Fruit fly (Drosophila melanogaster) whole organism, adult: Measurements from ENCODE around the gene C3G.

Source experiments
- CG14711 ChIP-seq: fragments of 200-800 bp; sonication (Bioruptor generic); optimal IDR thresholded peaks from 2 replicates; lab custom pipeline; 2018; ENCODE audit warnings: missing biosample characterization, mild to moderate bottlenecking, missing genetic modification characterization, moderate library complexity
- Crg-1 ChIP-seq: fragments of 200-800 bp; sonication (Bioruptor generic); optimal IDR thresholded peaks from 2 replicates; lab custom pipeline; 2016; ENCODE audit warnings: missing biosample characterization, missing genetic modification characterization
- Hr96 ChIP-seq: fragments of 200-800 bp; sonication (Bioruptor generic); optimal IDR thresholded peaks from 2 replicates; lab custom pipeline; 2016; ENCODE audit warnings: missing biosample characterization, missing genetic modification characterization
- kay ChIP-seq: fragments of 200-800 bp; sonication (Bioruptor generic); peaks from one replicate; lab custom pipeline; 2016; ENCODE audit warnings: missing biosample characterization, missing genetic modification characterization, borderline replicate concordance

- no peak for TF ChIP-seq Hr96 (GFP tag; lab: Kevin White, UChicago)
- TF ChIP-seq kay (GFP tag; lab: Kevin White, UChicago) = no peak
- no peak for TF ChIP-seq Crg-1
- no peak for TF ChIP-seq CG14711
These were observed 24.6 kb downstream of the C3G start for dm6 chrX:6778780-6779179.
